Worm (Caenorhabditis elegans) whole organism, L3 larva: ENCODE results near the gene C50E3.15.
A peak's percentile ranks its signal among the peaks of the same experiment; 100 is the strongest.

Source experiments
- R02D3.7 ChIP-seq: fragments of 150-350 bp; optimal IDR thresholded peaks from 2 replicates; lab custom pipeline; 2014; ENCODE audit warnings: missing biosample characterization, missing genetic modification characterization
- ZK546.5 ChIP-seq: sonication (generic microtip); optimal IDR thresholded peaks from 2 replicates; lab custom pipeline; 2017; ENCODE audit warnings: missing biosample characterization, missing genetic modification characterization
- aly-2 ChIP-seq: fragments of 150-350 bp; optimal IDR thresholded peaks from 2 replicates; lab custom pipeline; 2014; ENCODE audit warnings: missing biosample characterization, missing genetic modification characterization
- ceh-28 ChIP-seq: fragments of 150-350 bp; optimal IDR thresholded peaks from 2 replicates; lab custom pipeline; 2014; ENCODE audit warnings: missing biosample characterization, missing genetic modification reagents, missing genetic modification characterization
- ceh-82 ChIP-seq: fragments of 150-350 bp; optimal IDR thresholded peaks from 2 replicates; lab custom pipeline; 2014; ENCODE audit warnings: missing biosample characterization, missing genetic modification characterization
- ceh-9 ChIP-seq: sonication (generic microtip); optimal IDR thresholded peaks from 2 replicates; lab custom pipeline; 2018; ENCODE audit warnings: missing biosample characterization, missing genetic modification characterization
- egl-27 ChIP-seq: sonication (generic microtip); optimal IDR thresholded peaks from 4 replicates; lab custom pipeline; 2017; ENCODE audit warnings: missing biosample characterization, missing genetic modification reagents, missing genetic modification characterization
- egl-5 ChIP-seq: fragments of 150-350 bp; optimal IDR thresholded peaks from 2 replicates; lab custom pipeline; 2017; ENCODE audit warnings: missing biosample characterization, missing genetic modification reagents, missing genetic modification characterization, inconsistent platforms
- elt-1 ChIP-seq: fragments of 150-350 bp; optimal IDR thresholded peaks from 2 replicates; lab custom pipeline; 2014; ENCODE audit warnings: missing biosample characterization, missing genetic modification characterization
- elt-2 ChIP-seq: sonication (generic microtip); optimal IDR thresholded peaks from 2 replicates; lab custom pipeline; 2016; ENCODE audit warnings: missing genetic modification reagents, mild to moderate bottlenecking, missing genetic modification characterization, missing compliant biosample characterization
- elt-3 ChIP-seq, 3 experiments: fragments of 150-350 bp in 1 of 3; sonication (generic microtip) in 2 of 3; optimal IDR thresholded peaks; 2 replicates in 2 of 3; 4 replicates in 1 of 3; lab custom pipeline; 2014 to 2017; ENCODE audit warnings: missing biosample characterization in 3 of 3, missing genetic modification characterization in 3 of 3
- fkh-10 ChIP-seq: sonication (generic microtip); optimal IDR thresholded peaks from 2 replicates; lab custom pipeline; 2017; ENCODE audit warnings: missing biosample characterization, missing genetic modification reagents, missing genetic modification characterization
- fkh-2 ChIP-seq: fragments of 150-350 bp; optimal IDR thresholded peaks from 2 replicates; lab custom pipeline; 2014; ENCODE audit warnings: missing biosample characterization, missing genetic modification reagents, missing genetic modification characterization
- hmg-11 ChIP-seq: sonication (generic microtip); optimal IDR thresholded peaks from 2 replicates; lab custom pipeline; 2016; ENCODE audit warnings: missing genetic modification characterization, missing compliant biosample characterization
- jun-1 ChIP-seq: fragments of 150-350 bp; optimal IDR thresholded peaks from 2 replicates; lab custom pipeline; 2014; ENCODE audit warnings: missing biosample characterization, missing genetic modification reagents, missing genetic modification characterization
- lin-15B ChIP-seq: fragments of 150-350 bp; optimal IDR thresholded peaks from 2 replicates; lab custom pipeline; 2014; ENCODE audit warnings: missing biosample characterization, missing genetic modification characterization
- lsy-12 ChIP-seq: sonication (generic microtip); optimal IDR thresholded peaks from 2 replicates; lab custom pipeline; 2016; ENCODE audit warnings: mild to moderate bottlenecking, missing genetic modification characterization, missing compliant biosample characterization
- mdl-1 ChIP-seq: fragments of 150-350 bp; optimal IDR thresholded peaks from 2 replicates; lab custom pipeline; 2014; ENCODE audit warnings: missing biosample characterization, missing genetic modification characterization
- nfya-1 ChIP-seq: sonication (generic microtip); optimal IDR thresholded peaks from 2 replicates; lab custom pipeline; 2017; ENCODE audit warnings: missing genetic modification characterization, mild to moderate bottlenecking, missing compliant biosample characterization, antibody characterized with exemption, moderate library complexity; ENCODE audit not compliant: insufficient read depth
- nhr-12 ChIP-seq: fragments of 150-350 bp; optimal IDR thresholded peaks from 2 replicates; lab custom pipeline; 2014; ENCODE audit warnings: missing biosample characterization, missing genetic modification characterization
- nhr-23 ChIP-seq: fragments of 150-350 bp; optimal IDR thresholded peaks from 2 replicates; lab custom pipeline; 2014; ENCODE audit warnings: missing biosample characterization, missing genetic modification reagents, missing genetic modification characterization
- nhr-237 ChIP-seq: fragments of 150-350 bp; optimal IDR thresholded peaks from 2 replicates; lab custom pipeline; 2014; ENCODE audit warnings: missing biosample characterization, missing genetic modification characterization
- nhr-25 ChIP-seq: sonication (generic microtip); optimal IDR thresholded peaks from 2 replicates; lab custom pipeline; 2017; ENCODE audit warnings: missing biosample characterization, missing genetic modification characterization
- nhr-28 ChIP-seq: fragments of 150-350 bp; optimal IDR thresholded peaks from 2 replicates; lab custom pipeline; 2014; ENCODE audit warnings: missing biosample characterization, missing genetic modification characterization
- nhr-43 ChIP-seq: sonication (generic microtip); optimal IDR thresholded peaks from 2 replicates; lab custom pipeline; 2016; ENCODE audit warnings: mild to moderate bottlenecking, missing genetic modification characterization, missing compliant biosample characterization; ENCODE audit not compliant: poor library complexity, severe bottlenecking
- nhr-67 ChIP-seq: fragments of 150-350 bp; optimal IDR thresholded peaks from 2 replicates; lab custom pipeline; 2014; ENCODE audit warnings: missing biosample characterization, missing genetic modification characterization
- pha-4 ChIP-seq: fragments of 150-350 bp; optimal IDR thresholded peaks from 2 replicates; lab custom pipeline; 2014; ENCODE audit warnings: missing biosample characterization, missing genetic modification reagents, missing genetic modification characterization
- pqm-1 ChIP-seq: fragments of 150-350 bp; optimal IDR thresholded peaks from 2 replicates; lab custom pipeline; 2017; ENCODE audit warnings: missing biosample characterization, missing genetic modification characterization, inconsistent platforms
- snpc-4 ChIP-seq: fragments of 150-350 bp; optimal IDR thresholded peaks from 2 replicates; lab custom pipeline; 2014; ENCODE audit warnings: missing biosample characterization, missing genetic modification characterization
- tbx-2 ChIP-seq: sonication (generic microtip); optimal IDR thresholded peaks from 2 replicates; lab custom pipeline; 2016; ENCODE audit warnings: mild to moderate bottlenecking, missing genetic modification characterization, missing compliant biosample characterization
- zag-1 ChIP-seq: fragments of 150-350 bp; optimal IDR thresholded peaks from 2 replicates; lab custom pipeline; 2014; ENCODE audit warnings: missing biosample characterization, missing genetic modification characterization

C50E3.15 gene

DNA sequence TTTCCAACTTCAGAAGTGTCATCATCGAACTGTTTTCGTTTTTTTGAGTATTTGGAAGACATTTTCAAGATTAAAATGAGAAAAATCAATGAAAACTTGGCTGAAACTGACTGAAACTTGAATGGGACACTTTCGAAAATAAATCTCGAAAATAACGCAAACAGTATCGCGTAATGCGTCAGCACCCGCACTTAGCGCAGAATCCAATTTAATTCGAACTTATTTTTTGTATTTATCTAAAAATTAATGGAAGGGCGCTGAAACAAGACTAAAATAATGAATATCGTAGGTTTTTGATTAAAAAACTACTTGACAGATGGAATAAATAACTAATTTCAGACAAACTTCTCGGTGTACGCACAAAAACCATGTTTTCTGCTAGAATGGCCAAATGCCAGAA, 42.7 kb upstream of the C50E3.15 start, which contains the start of the genes snu-66 and ints-9 (continued):
- TF ChIP-seq pqm-1: no peak
- TF ChIP-seq nhr-28 (tag; lab: Kevin White, UChicago): no peak
- TF ChIP-seq ZK546.5: no peak
- no peak for TF ChIP-seq fkh-10
- TF ChIP-seq elt-3 (tag; optimal IDR thresholded peaks at IDR 0.05; lab: Kevin White, UChicago): no peak
- TF ChIP-seq ceh-82 (tag; lab: Kevin White, UChicago): no peak
- TF ChIP-seq lin-15B (tag; lab: Kevin White, UChicago): peak; percentile 77
- no peak for TF ChIP-seq elt-1 (tag; lab: Kevin White, UChicago)
- TF ChIP-seq nfya-1: no peak
- no peak for TF ChIP-seq nhr-12
- peak; percentile 67 for TF ChIP-seq pha-4 (tag; lab: Kevin White, UChicago)
- TF ChIP-seq, all 47 proteins: peak for 10

DNA sequence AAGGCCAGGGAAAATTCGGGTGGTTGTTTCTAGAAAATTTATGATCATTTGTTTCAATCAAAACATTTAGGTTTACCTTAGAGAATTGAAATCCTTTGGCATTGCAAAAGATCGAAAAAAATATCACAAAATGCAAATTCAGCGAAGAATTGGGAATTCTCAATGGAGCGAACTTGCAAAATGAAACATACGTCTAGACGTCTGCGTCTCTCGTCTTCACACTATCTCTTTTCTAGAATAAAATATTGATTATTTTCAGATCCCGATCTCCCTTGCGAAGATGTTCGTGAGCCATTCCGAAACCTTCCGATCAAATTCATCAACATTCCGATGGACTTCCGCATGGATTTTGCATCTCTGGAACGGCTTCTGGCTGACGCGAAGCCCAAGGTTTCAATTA, 37.8 kb upstream of the C50E3.15 start, which contains the start of gene ets-6:
Gene ets-6 (minus strand): TSS at position 169 of the 400 bp plus-strand sequence.
- TF ChIP-seq snpc-4 (tag; lab: Kevin White, UChicago): peak; percentile 45
- peak; percentile 73 for TF ChIP-seq lin-15B (tag; lab: Kevin White, UChicago)
- TF ChIP-seq nhr-67 (tag; lab: Kevin White, UChicago): no peak
- TF ChIP-seq nhr-43: no peak
- TF ChIP-seq ceh-28 (tag; lab: Kevin White, UChicago): peak; percentile 85
- TF ChIP-seq egl-5: peak; percentile 18
- peak; percentile 32 for TF ChIP-seq nhr-25
- peak; percentile 61 for TF ChIP-seq nfya-1
- TF ChIP-seq ceh-82 (tag; lab: Kevin White, UChicago): no peak
- peak; percentile 61 for TF ChIP-seq nhr-23 (tag; lab: Kevin White, UChicago)
- TF ChIP-seq pqm-1: peak; percentile 23
- peak; percentile 69 for TF ChIP-seq pha-4 (tag; lab: Kevin White, UChicago)
- peak; percentile 31 for TF ChIP-seq R02D3.7 (tag; lab: Kevin White, UChicago)
- TF ChIP-seq hmg-11: peak; percentile 46

DNA sequence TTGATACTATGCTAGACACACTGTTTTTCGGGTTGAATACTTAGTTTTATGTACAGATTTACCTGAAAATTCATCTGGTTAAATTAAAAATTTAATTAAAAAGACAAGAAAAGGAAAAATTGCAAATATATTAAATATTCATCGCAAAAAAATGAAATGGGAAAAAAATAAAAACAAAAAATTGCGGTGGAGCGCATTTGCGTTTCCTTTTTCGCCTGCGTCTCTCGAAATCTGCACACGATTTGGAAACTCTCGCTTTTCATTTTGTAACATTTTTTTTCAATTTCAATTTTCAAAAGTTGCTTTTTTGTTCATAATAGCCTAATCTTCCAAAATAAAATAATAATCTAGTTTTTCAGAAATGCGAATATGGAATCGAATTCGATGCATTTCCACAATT, 30.6 kb upstream of the C50E3.15 start, which contains the start of the genes F19F10.11 and C50E3.5:
Gene F19F10.11 (minus strand): TSS at position 68 of the 400 bp plus-strand sequence.
Gene C50E3.5 (plus strand): TSS at position 360 of the 400 bp plus-strand sequence.
- TF ChIP-seq lin-15B (tag; lab: Kevin White, UChicago) (peak; percentile 70), hmg-11 (peak; percentile 74), snpc-4 (tag; lab: Kevin White, UChicago) (peak; percentile 44), nfya-1 (peak; percentile 70), lsy-12 (tag; lab: Kevin White, UChicago) (no peak), nhr-67 (tag; lab: Kevin White, UChicago) (no peak), nhr-43 (peak; percentile 42), nhr-23 (tag; lab: Kevin White, UChicago) (peak; percentile 43), pha-4 (tag; lab: Kevin White, UChicago) (peak; percentile 79), elt-2 (tag; lab: Kevin White, UChicago) (peak; percentile 7)

ce11 chrV:7590454-7590853, 27.8 kb upstream of the C50E3.15 start, which contains the start of gene C50E3.6:
Gene C50E3.6, minus strand, starts transcription at chrV:7590554.
- TF ChIP-seq ceh-9: no peak
- no peak for TF ChIP-seq egl-27 (tag; lab: Kevin White, UChicago)
- TF ChIP-seq jun-1 (tag; lab: Kevin White, UChicago): no peak
- no peak for TF ChIP-seq fkh-2 (tag; lab: Kevin White, UChicago)
- TF ChIP-seq mdl-1: no peak
- no peak for TF ChIP-seq nhr-237 (tag; lab: Kevin White, UChicago)
- TF ChIP-seq egl-5: no peak
- no peak for TF ChIP-seq tbx-2 (tag; lab: Kevin White, UChicago)
- no peak for TF ChIP-seq lin-15B (tag; lab: Kevin White, UChicago)

- TF ChIP-seq elt-2 (tag; lab: Kevin White, UChicago) (no peak), nhr-25 (no peak), nhr-28 (tag; lab: Kevin White, UChicago) (no peak), snpc-4 (tag; lab: Kevin White, UChicago) (peak; percentile 6), zag-1 (tag; lab: Kevin White, UChicago) (no peak), lsy-12 (tag; lab: Kevin White, UChicago) (no peak), lin-15B (tag; lab: Kevin White, UChicago) (no peak), aly-2 (tag; lab: Kevin White, UChicago) (no peak), egl-5 (no peak)
These were observed 23.1 kb upstream of the C50E3.15 start for ce11 chrV:7595132-7595531.
